Fruit fly (Drosophila melanogaster): ENCODE results near the gene CG13737.
A peak's percentile ranks its signal among the peaks of the same experiment; 100 is the strongest.

CG13737 gene

DNA sequence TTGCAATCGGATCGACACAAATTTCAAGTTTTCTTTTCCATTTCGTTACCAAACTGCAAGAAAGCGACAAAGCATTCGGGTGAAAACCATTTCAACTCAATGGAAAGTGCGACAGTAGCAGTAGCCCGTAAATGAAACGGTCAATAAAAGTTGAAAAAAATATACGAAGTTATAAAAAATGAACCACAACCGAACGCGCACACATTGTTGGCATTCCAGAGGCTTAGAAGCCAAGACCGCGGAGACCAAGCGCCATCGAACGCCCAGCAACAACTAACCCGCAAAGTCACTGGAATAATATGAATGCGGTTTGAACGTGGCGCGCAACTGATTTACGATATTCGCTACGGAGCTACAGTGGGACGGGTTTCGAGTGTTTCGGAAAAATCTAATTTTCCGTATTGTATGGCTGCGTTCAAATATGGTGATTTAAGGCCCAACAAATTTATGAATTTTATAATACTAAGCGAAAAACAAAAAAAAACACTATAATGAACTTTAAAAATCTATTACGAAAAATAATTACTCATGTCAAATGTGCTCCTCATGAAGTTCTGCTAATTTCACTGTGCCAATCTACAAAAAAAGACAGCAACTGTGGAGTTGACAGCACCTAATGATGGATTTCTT is 43.3 kb downstream of the CG13737 start (continued):
- TF ChIP-seq CG2120 (GFP tag; optimal IDR thresholded peaks at IDR 0.05), result peak; percentile 68
- no peak for TF ChIP-seq fru (optimal IDR thresholded peaks at IDR 0.05)
- no peak for TF ChIP-seq CG7357 (GFP tag; IDR thresholded peaks at IDR 0.05)
- TF ChIP-seq CG11398 (GFP tag; optimal IDR thresholded peaks at IDR 0.05), result no peak
- 0 out of 2 replicates have a peak, but pooled peaks have one; percentile 28 for TF ChIP-seq stc (GFP tag; IDR thresholded peaks at IDR 0.05)
- TF ChIP-seq dan (GFP tag; IDR thresholded peaks at IDR 0.05), result no peak
- no peak for TF ChIP-seq sima (GFP tag; optimal IDR thresholded peaks at IDR 0.05)
- no peak for TF ChIP-seq Side (GFP tag; optimal IDR thresholded peaks at IDR 0.05)
- TF ChIP-seq CG2712 (tag; optimal IDR thresholded peaks at IDR 0.05), result peak; percentile 68
- no peak for TF ChIP-seq CG6654 (GFP tag; optimal IDR thresholded peaks at IDR 0.05)
- TF ChIP-seq CG3726 (GFP tag; IDR thresholded peaks at IDR 0.05), result no peak
- no peak for TF ChIP-seq kay (GFP tag; optimal IDR thresholded peaks at IDR 0.05)
- TF ChIP-seq da (GFP tag; optimal IDR thresholded peaks at IDR 0.05), result no peak
- TF ChIP-seq jing (GFP tag; optimal IDR thresholded peaks at IDR 0.05), result no peak
- TF ChIP-seq Ptx1 (GFP tag; IDR thresholded peaks at IDR 0.05), result peak; percentile 42
- no peak for TF ChIP-seq wek (GFP tag; optimal IDR thresholded peaks at IDR 0.05)
- TF ChIP-seq gro (GFP tag; optimal IDR thresholded peaks at IDR 0.05), result no peak
- no peak for TF ChIP-seq CG18476 (GFP tag; optimal IDR thresholded peaks at IDR 0.05)
- TF ChIP-seq CG3838 (GFP tag; optimal IDR thresholded peaks at IDR 0.05), result peak; percentile 10
- TF ChIP-seq CG42726 (GFP tag; IDR thresholded peaks at IDR 0.05; ENCODE audit: partially characterized antibody), result no peak
- no peak for TF ChIP-seq CG10274 (GFP tag; optimal IDR thresholded peaks at IDR 0.05)
- TF ChIP-seq dmrt11E (tag; optimal IDR thresholded peaks at IDR 0.05), result peak; percentile 28
- TF ChIP-seq CG4854 (GFP tag; optimal IDR thresholded peaks at IDR 0.05), result no peak
- no peak for TF ChIP-seq CG10565 (GFP tag; optimal IDR thresholded peaks at IDR 0.05)
- TF ChIP-seq Myb (GFP tag; optimal IDR thresholded peaks at IDR 0.05), result peak; percentile 20
- TF ChIP-seq CG18262 (tag; optimal IDR thresholded peaks at IDR 0.05), result peak; percentile 61
- no peak for TF ChIP-seq Lhr (GFP tag; optimal IDR thresholded peaks at IDR 0.05)
- TF ChIP-seq CG6254 (GFP tag; optimal IDR thresholded peaks at IDR 0.05), result no peak
- TF ChIP-seq Bdp1 (GFP tag; optimal IDR thresholded peaks at IDR 0.05), result no peak
- TF ChIP-seq nmo (GFP tag; optimal IDR thresholded peaks at IDR 0.05), result peak; percentile 68
- no peak for TF ChIP-seq inv (GFP tag; IDR thresholded peaks at IDR 0.05; ENCODE audit: partially characterized antibody)
- no peak for TF ChIP-seq CG2889 (GFP tag; IDR thresholded peaks at IDR 0.05)
- no peak for TF ChIP-seq ase (GFP tag; IDR thresholded peaks at IDR 0.05)
- peak; percentile 46 for TF ChIP-seq HLH54F (GFP tag; optimal IDR thresholded peaks at IDR 0.05)
- peak; percentile 51 for TF ChIP-seq CG4282 (GFP tag; optimal IDR thresholded peaks at IDR 0.05)
- TF ChIP-seq wor (GFP tag; IDR thresholded peaks at IDR 0.05), result no peak
- TF ChIP-seq CG15601 (tag; optimal IDR thresholded peaks at IDR 0.05), result no peak
- no peak for TF ChIP-seq CG8290 (GFP tag; optimal IDR thresholded peaks at IDR 0.05)
- TF ChIP-seq CG8290 (tag; optimal IDR thresholded peaks at IDR 0.05), result no peak
- no peak for TF ChIP-seq nom (GFP tag; optimal IDR thresholded peaks at IDR 0.05)
- TF ChIP-seq Poxn (GFP tag; IDR thresholded peaks at IDR 0.05), result no peak
- no peak for TF ChIP-seq CG7928 (GFP tag; optimal IDR thresholded peaks at IDR 0.05)
- TF ChIP-seq CG1233 (GFP tag; optimal IDR thresholded peaks at IDR 0.05), result no peak
